Worm (Caenorhabditis elegans): ENCODE measurements around the gene tbc-2.

- TF ChIP-seq nhr-12 (tag; optimal IDR thresholded peaks at IDR 0.05) (no peak), ceh-83 (GFP tag; optimal IDR thresholded peaks at IDR 0.05) (no peak), nhr-237 (tag; optimal IDR thresholded peaks at IDR 0.05) (no peak), mep-1 (tag; optimal IDR thresholded peaks at IDR 0.05) (no peak), pha-4 (tag; optimal IDR thresholded peaks at IDR 0.05) (no peak), hlh-1 (tag; optimal IDR thresholded peaks at IDR 0.05) (no peak), M03D4.4 (tag; optimal IDR thresholded peaks at IDR 0.05) (no peak), lin-32 (GFP tag; optimal IDR thresholded peaks at IDR 0.05) (no peak), ztf-11 (tag; optimal IDR thresholded peaks at IDR 0.05) (no peak)
Measured at ce11 chrII:5810230-5810629, 17.0 kb downstream of the tbc-2 start, which contains the start of the genes msp-64 and ZK1248.5.
